Fruit fly (Drosophila melanogaster) whole organism, prepupa: ENCODE results near the gene Tps1.

ENCODE experiments used
- Blimp-1 ChIP-seq: fragments of 200-800 bp; sonication (Bioruptor generic); optimal IDR thresholded peaks from 3 replicates; lab custom pipeline; 2017; ENCODE audit warnings: missing biosample characterization, missing genetic modification characterization, mild to moderate bottlenecking, moderate library complexity, missing genetic modification reagents
- CG11902 ChIP-seq: fragments of 200-800 bp; sonication (Bioruptor generic); optimal IDR thresholded peaks from 3 replicates; lab custom pipeline; 2016; ENCODE audit warnings: missing biosample characterization, missing genetic modification characterization
- CG16779 ChIP-seq: fragments of 200-800 bp; sonication (Bioruptor generic); optimal IDR thresholded peaks from 3 replicates; lab custom pipeline; 2017; ENCODE audit warnings: missing biosample characterization, mild to moderate bottlenecking, missing genetic modification characterization
- CG6276 ChIP-seq: fragments of 200-800 bp; sonication (Bioruptor generic); optimal IDR thresholded peaks from 2 replicates; lab custom pipeline; 2017; ENCODE audit warnings: missing biosample characterization, mild to moderate bottlenecking, missing genetic modification characterization
- Hr38 ChIP-seq: sonication (Bioruptor generic); optimal IDR thresholded peaks from 2 replicates; lab custom pipeline; 2016; ENCODE audit warnings: missing biosample characterization, missing genetic modification characterization
- Sox15 ChIP-seq: fragments of 200-800 bp; sonication (Bioruptor generic); optimal IDR thresholded peaks from 3 replicates; lab custom pipeline; 2016; ENCODE audit warnings: missing biosample characterization, missing genetic modification characterization
- dac ChIP-seq: fragments of 200-800 bp; sonication (Bioruptor generic); optimal IDR thresholded peaks from 2 replicates; lab custom pipeline; 2017; ENCODE audit warnings: missing biosample characterization, mild to moderate bottlenecking, missing genetic modification characterization
- fkh ChIP-seq: fragments of 200-800 bp; sonication (Bioruptor generic); optimal IDR thresholded peaks from 3 replicates; lab custom pipeline; 2017; ENCODE audit warnings: missing biosample characterization, mild to moderate bottlenecking, missing genetic modification characterization, moderate library complexity
- vri ChIP-seq: fragments of 200-800 bp; sonication (Bioruptor generic); optimal IDR thresholded peaks from 3 replicates; lab custom pipeline; 2016; ENCODE audit warnings: missing biosample characterization, mild to moderate bottlenecking, missing genetic modification characterization

- TF ChIP-seq Hr38 (GFP tag; lab: Kevin White, UChicago) (no peak), Sox15 (GFP tag; lab: Kevin White, UChicago) (no peak), CG11902 (GFP tag; lab: Kevin White, UChicago) (no peak), CG16779 (tag; lab: Kevin White, UChicago) (no peak), vri (GFP tag; lab: Kevin White, UChicago) (no peak), Blimp-1 (no peak), dac (GFP tag; lab: Kevin White, UChicago) (no peak), fkh (GFP tag; lab: Kevin White, UChicago) (no peak), CG6276 (GFP tag; lab: Kevin White, UChicago) (no peak)
These were observed 18.1 kb upstream of the Tps1 start for dm6 chr2L:4370007-4370521.
